Comparison of ENCODE assay signal across 1 worm cellular context in genomic region chrIII:11262089-11262488, ce11.
TF ChIP-seq lines count a peak whose summit lies in the region.

No protein-coding gene starts in this region.

TF ChIP-seq in whole organism, L1 larva, 84 proteins besides CTCF, POLR2A, EP300 and RAD21 (continued from another document):
- no peak for TF ChIP-seq efl-1 (optimal IDR thresholded peaks at IDR 0.05; lab: Kevin White, UChicago)
- TF ChIP-seq efl-1 (GFP tag; optimal IDR thresholded peaks at IDR 0.05 in 1 of 2; lab: Kevin White, UChicago), result peak in 1 of 2 experiments; percentile 78
- no peak for TF ChIP-seq F16B12.6 (tag; optimal IDR thresholded peaks at IDR 0.05; lab: Kevin White, UChicago)
- peak; percentile 45 for TF ChIP-seq pag-3 (tag; optimal IDR thresholded peaks at IDR 0.05; lab: Kevin White, UChicago; ENCODE audit: borderline replicate concordance, insufficient read depth)
- TF ChIP-seq lin-14 (GFP tag; optimal IDR thresholded peaks at IDR 0.05; lab: Kevin White, UChicago), result peak; percentile 71
- peak; percentile 75 for TF ChIP-seq grh-1 (GFP tag; IDR thresholded peaks at IDR 0.05; lab: Robert Waterston, UW)
- peak; percentile 95 for TF ChIP-seq nhr-85 (tag; lab: Kevin White, UChicago)
- no peak for TF ChIP-seq zag-1 (tag; optimal IDR thresholded peaks at IDR 0.05; lab: Kevin White, UChicago)
TF ChIP-seq in whole organism, L1 larva: peak in this region for 12.
